Fruit fly (Drosophila melanogaster) whole organism, embryonic: ENCODE data around the gene CG5326.

ENCODE experiments used
- Atf-2 ChIP-seq: fragments of 200-800 bp; sonication (Bioruptor generic); optimal IDR thresholded peaks from 2 replicates; lab custom pipeline; 2016; ENCODE audit warnings: missing biosample characterization, missing genetic modification characterization
- CG10366 ChIP-seq: fragments of 200-800 bp; sonication (Bioruptor generic); IDR thresholded peaks from 2 replicates; pipeline ENCODE4 v1.3.6; 2022; ENCODE audit warnings: missing biosample characterization, missing genetic modification characterization
- CG11695 ChIP-seq: fragments of 200-800 bp; sonication (Bioruptor generic); IDR thresholded peaks from 3 replicates; pipeline ENCODE4 v1.3.6; 2022; ENCODE audit warnings: missing biosample characterization, missing genetic modification characterization
- CG12744 ChIP-seq: fragments of 200-800 bp; sonication (Bioruptor generic); optimal IDR thresholded peaks from 2 replicates; lab custom pipeline; 2016; ENCODE audit warnings: missing biosample characterization, missing genetic modification characterization
- CG12769 ChIP-seq: fragments of 200-800 bp; sonication (Bioruptor generic); optimal IDR thresholded peaks from 2 replicates; lab custom pipeline; 2019; ENCODE audit warnings: missing biosample characterization, mild to moderate bottlenecking, missing genetic modification characterization, moderate library complexity
- CG15696 ChIP-seq: fragments of 200-800 bp; sonication (Bioruptor generic); optimal IDR thresholded peaks from 2 replicates; lab custom pipeline; 2019; ENCODE audit warnings: missing biosample characterization, mild to moderate bottlenecking, missing genetic modification characterization, moderate library complexity
- CG1602 ChIP-seq: fragments of 200-800 bp; sonication (Bioruptor generic); optimal IDR thresholded peaks from 3 replicates; lab custom pipeline; 2016; ENCODE audit warnings: missing biosample characterization, missing genetic modification characterization
- CG16779 ChIP-seq: fragments of 200-800 bp; sonication (Bioruptor generic); IDR thresholded peaks from 2 replicates; pipeline ENCODE4 v1.3.6; 2022; ENCODE audit warnings: missing biosample characterization, missing genetic modification characterization
- CG17186 ChIP-seq: fragments of 200-800 bp; sonication (Bioruptor generic); optimal IDR thresholded peaks from 3 replicates; lab custom pipeline; 2017; ENCODE audit warnings: missing biosample characterization, missing genetic modification reagents, missing genetic modification characterization
- CG17385 ChIP-seq: fragments of 200-800 bp; sonication (Bioruptor generic); optimal IDR thresholded peaks from 3 replicates; lab custom pipeline; 2018; ENCODE audit warnings: missing biosample characterization, mild to moderate bottlenecking, missing genetic modification characterization
- CG18011 ChIP-seq: fragments of 200-800 bp; sonication (Bioruptor generic); optimal IDR thresholded peaks from 2 replicates; lab custom pipeline; 2017; ENCODE audit warnings: missing biosample characterization, missing genetic modification characterization, mild to moderate bottlenecking, moderate library complexity, missing genotype
- CG2116 ChIP-seq: fragments of 200-800 bp; sonication (Bioruptor generic); optimal IDR thresholded peaks from 3 replicates; lab custom pipeline; 2018; ENCODE audit warnings: missing biosample characterization, mild to moderate bottlenecking, missing genetic modification characterization
- CG2678 ChIP-seq: fragments of 200-800 bp; sonication (Bioruptor generic); optimal IDR thresholded peaks from 3 replicates; lab custom pipeline; 2019; ENCODE audit warnings: missing biosample characterization, mild to moderate bottlenecking, missing genetic modification characterization, moderate library complexity
- CG32532 ChIP-seq: fragments of 200-800 bp; sonication (Bioruptor generic); IDR thresholded peaks from 2 replicates; pipeline ENCODE4 v1.3.6; 2022; ENCODE audit warnings: missing biosample characterization, missing genetic modification characterization
- CG34376 ChIP-seq: fragments of 200-800 bp; sonication (Bioruptor generic); optimal IDR thresholded peaks from 2 replicates; lab custom pipeline; 2018; ENCODE audit warnings: missing biosample characterization, mild to moderate bottlenecking, missing genetic modification characterization
- CG3726 ChIP-seq: fragments of 200-800 bp; sonication (Bioruptor generic); IDR thresholded peaks from 3 replicates; pipeline ENCODE4, ENCODE4 v1.3.6; 2022; ENCODE audit warnings: missing biosample characterization, missing genetic modification characterization
- CG4360 ChIP-seq: fragments of 200-800 bp; sonication (Bioruptor generic); IDR thresholded peaks from 2 replicates; pipeline ENCODE4 v1.3.6; 2022; ENCODE audit warnings: missing biosample characterization, missing genetic modification characterization
- CG4730 ChIP-seq: fragments of 200-800 bp; sonication (Bioruptor generic); IDR thresholded peaks from 2 replicates; pipeline ENCODE4 v1.3.6; 2022; ENCODE audit warnings: missing biosample characterization, missing genetic modification characterization
- CG6689 ChIP-seq: fragments of 200-800 bp; sonication (Bioruptor generic); IDR thresholded peaks from 2 replicates; pipeline ENCODE4 v1.3.6; 2022; ENCODE audit warnings: missing biosample characterization, missing genetic modification characterization
- CG6854 ChIP-seq: fragments of 200-800 bp; sonication (Bioruptor generic); optimal IDR thresholded peaks from 3 replicates; lab custom pipeline; 2017; ENCODE audit warnings: missing biosample characterization, mild to moderate bottlenecking, missing genetic modification characterization
- CG7556 ChIP-seq: fragments of 200-800 bp; sonication (Bioruptor generic); optimal IDR thresholded peaks from 2 replicates; lab custom pipeline; 2017; ENCODE audit warnings: missing biosample characterization, mild to moderate bottlenecking, missing genetic modification characterization
- CG9437 ChIP-seq: fragments of 200-800 bp; sonication (Bioruptor generic); optimal IDR thresholded peaks from 2 replicates; lab custom pipeline; 2018; ENCODE audit warnings: missing biosample characterization, mild to moderate bottlenecking, missing genetic modification characterization
- Dip3 ChIP-seq: fragments of 200-800 bp; sonication (Bioruptor generic); optimal IDR thresholded peaks from 3 replicates; lab custom pipeline; 2016; ENCODE audit warnings: missing biosample characterization, missing genetic modification characterization
- Fer1 ChIP-seq: fragments of 200-800 bp; sonication (Bioruptor generic); optimal IDR thresholded peaks from 2 replicates; lab custom pipeline; 2017; ENCODE audit warnings: missing biosample characterization, mild to moderate bottlenecking, missing genetic modification characterization
- HLH3B ChIP-seq: fragments of 200-800 bp; sonication (Bioruptor generic); IDR thresholded peaks from 2 replicates; pipeline ENCODE4 v1.3.6; 2022; ENCODE audit warnings: missing biosample characterization, missing genetic modification characterization
- Hey ChIP-seq: fragments of 200-800 bp; sonication (Bioruptor generic); optimal IDR thresholded peaks from 3 replicates; lab custom pipeline; 2018; ENCODE audit warnings: missing biosample characterization, mild to moderate bottlenecking, missing genetic modification characterization
- Hmr ChIP-seq: fragments of 200-800 bp; sonication (Bioruptor generic); optimal IDR thresholded peaks from 3 replicates; lab custom pipeline; 2017; ENCODE audit warnings: mild to moderate bottlenecking, missing biosample characterization, missing genetic modification reagents, missing genetic modification characterization
- Hr51 ChIP-seq, 2 experiments: fragments of 200-800 bp; sonication (Bioruptor generic); optimal IDR thresholded peaks; 2 replicates in 1 of 2; 3 replicates in 1 of 2; lab custom pipeline; 2016 to 2018; ENCODE audit warnings: missing biosample characterization in 2 of 2, missing genetic modification characterization in 2 of 2, mild to moderate bottlenecking in 1 of 2, moderate library complexity in 1 of 2
- Med ChIP-seq: fragments of 200-800 bp; sonication (Bioruptor generic); peaks from one replicate; lab custom pipeline; 2016; ENCODE audit warnings: missing biosample characterization, missing genetic modification characterization, mild to moderate bottlenecking, inconsistent platforms, moderate library complexity
- Mes4 ChIP-seq: fragments of 200-800 bp; sonication (Bioruptor generic); optimal IDR thresholded peaks from 2 replicates; lab custom pipeline; 2016; ENCODE audit warnings: missing biosample characterization, missing genetic modification characterization
- Rfx ChIP-seq: fragments of 200-800 bp; sonication (Bioruptor generic); IDR thresholded peaks from 2 replicates; pipeline ENCODE4 v1.3.6; 2022; ENCODE audit warnings: missing biosample characterization, missing genetic modification characterization
- Trl ChIP-seq, 3 experiments: fragments of >200 bp in 2 of 3; fragments of 200-800 bp in 1 of 3; sonication (Bioruptor generic) in 1 of 3; optimal IDR thresholded peaks; 2 replicates in 1 of 3; 3 replicates in 2 of 3; lab custom pipeline; 2016 to 2017; ENCODE audit warnings: missing biosample characterization in 1 of 3, missing genetic modification characterization in 1 of 3
- caup ChIP-seq: fragments of 200-800 bp; sonication (Bioruptor generic); optimal IDR thresholded peaks from 3 replicates; lab custom pipeline; 2017; ENCODE audit warnings: missing biosample characterization, mild to moderate bottlenecking, missing genetic modification characterization, moderate library complexity; ENCODE audit not compliant: severe bottlenecking
- cg ChIP-seq: fragments of 200-800 bp; sonication (Bioruptor generic); optimal IDR thresholded peaks from 3 replicates; lab custom pipeline; 2019; ENCODE audit warnings: missing biosample characterization, mild to moderate bottlenecking, missing genetic modification characterization, moderate library complexity
- cwo ChIP-seq: fragments of 200-800 bp; sonication (Bioruptor generic); optimal IDR thresholded peaks from 3 replicates; lab custom pipeline; 2017; ENCODE audit warnings: missing biosample characterization, missing genetic modification characterization, mild to moderate bottlenecking, moderate library complexity, missing genetic modification reagents
- exex ChIP-seq: fragments of 200-800 bp; sonication (Bioruptor generic); optimal IDR thresholded peaks from 4 replicates; lab custom pipeline; 2018; ENCODE audit warnings: missing biosample characterization, mild to moderate bottlenecking, missing genetic modification characterization, moderate library complexity
- fd3F ChIP-seq: fragments of 200-800 bp; sonication (Bioruptor generic); optimal IDR thresholded peaks from 2 replicates; lab custom pipeline; 2018; ENCODE audit warnings: missing biosample characterization, mild to moderate bottlenecking, missing genetic modification characterization, moderate library complexity
- grn ChIP-seq: fragments of 200-800 bp; sonication (Bioruptor generic); optimal IDR thresholded peaks from 3 replicates; lab custom pipeline; 2017; ENCODE audit warnings: missing biosample characterization, missing genetic modification characterization
- gsb-n ChIP-seq: fragments of 200-800 bp; sonication (Bioruptor generic); optimal IDR thresholded peaks from 3 replicates; lab custom pipeline; 2018; ENCODE audit warnings: missing biosample characterization, mild to moderate bottlenecking, missing genetic modification characterization
- hbn ChIP-seq: fragments of 200-800 bp; sonication (Bioruptor generic); IDR thresholded peaks from 2 replicates; pipeline ENCODE4 v1.3.6; 2022; ENCODE audit warnings: missing biosample characterization, missing genetic modification characterization; ENCODE audit not compliant: partially characterized antibody
- hkb ChIP-seq, 2 experiments: fragments of 200-800 bp in 1 of 2; fragments of >200 bp in 1 of 2; sonication (Bioruptor generic) in 1 of 2; IDR thresholded peaks in 1 of 2; optimal IDR thresholded peaks in 1 of 2; 2 replicates each; pipeline versions ENCODE4 v1.3.6 to Lab custom; 2017 to 2022; ENCODE audit warnings: missing biosample characterization in 1 of 2, missing genetic modification characterization in 1 of 2
- jing ChIP-seq: fragments of 200-800 bp; sonication (Bioruptor generic); optimal IDR thresholded peaks from 2 replicates; lab custom pipeline; 2018; ENCODE audit warnings: missing biosample characterization, mild to moderate bottlenecking, missing genetic modification characterization
- knrl ChIP-seq: fragments of 200-800 bp; sonication (Bioruptor generic); IDR thresholded peaks from 3 replicates; pipeline ENCODE4 v1.3.6; 2022; ENCODE audit warnings: missing biosample characterization, missing genetic modification characterization; ENCODE audit not compliant: partially characterized antibody
- maf-S ChIP-seq: fragments of 200-800 bp; sonication (Bioruptor generic); optimal IDR thresholded peaks from 2 replicates; lab custom pipeline; 2016; ENCODE audit warnings: missing biosample characterization, missing genetic modification characterization
- onecut ChIP-seq: fragments of 200-800 bp; sonication (Bioruptor generic); IDR thresholded peaks from 2 replicates; pipeline ENCODE4 v1.3.6; 2022; ENCODE audit warnings: missing biosample characterization, missing genetic modification characterization
- seq ChIP-seq: fragments of 200-800 bp; sonication (Bioruptor generic); IDR thresholded peaks from 2 replicates; pipeline ENCODE4 v1.3.6; 2022; ENCODE audit warnings: missing biosample characterization, missing genetic modification characterization
- sob ChIP-seq: fragments of 200-800 bp; sonication (Bioruptor generic); IDR thresholded peaks from 2 replicates; pipeline ENCODE4 v1.3.6; 2022; ENCODE audit warnings: missing biosample characterization, missing genetic modification characterization
- sug ChIP-seq: fragments of 200-800 bp; optimal IDR thresholded peaks from 2 replicates; lab custom pipeline; 2019; ENCODE audit warnings: missing biosample characterization, mild to moderate bottlenecking, missing genetic modification characterization, moderate library complexity
- tap ChIP-seq: fragments of 200-800 bp; optimal IDR thresholded peaks from 3 replicates; lab custom pipeline; 2019; ENCODE audit warnings: missing biosample characterization, mild to moderate bottlenecking, missing genetic modification characterization, moderate library complexity
- vfl ChIP-seq: fragments of 200-800 bp; sonication (Bioruptor generic); optimal IDR thresholded peaks from 2 replicates; lab custom pipeline; 2016; ENCODE audit warnings: missing biosample characterization, missing genetic modification characterization
- wdn ChIP-seq: fragments of 200-800 bp; sonication (Bioruptor generic); IDR thresholded peaks from 2 replicates; pipeline ENCODE4 v1.3.6; 2022; ENCODE audit warnings: missing biosample characterization, missing genetic modification characterization

The CG5326 gene

dm6 chr3R:22522042-22522441 is 17.7 kb downstream of the CG5326 start:
- TF ChIP-seq CG12744 (GFP tag; lab: Kevin White, UChicago) (no peak), Trl (optimal IDR thresholded peaks at IDR 0.05; lab: Kevin White, UChicago) (no peak), Trl (GFP tag; optimal IDR thresholded peaks at IDR 0.05; lab: Kevin White, UChicago) (no peak), Atf-2 (GFP tag; lab: Kevin White, UChicago) (no peak), CG12769 (tag; lab: Kevin White, UChicago) (no peak), Hmr (no peak), CG4730 (GFP tag; lab: Robert Waterston, UW) (no peak), CG2678 (no peak), Dip3 (no peak), Mes4 (GFP tag; lab: Kevin White, UChicago) (no peak), CG6689 (GFP tag; lab: Robert Waterston, UW) (no peak), onecut (no peak), jing (no peak), HLH3B (GFP tag; lab: Robert Waterston, UW) (no peak), grn (GFP tag; lab: Kevin White, UChicago) (no peak), CG32532 (GFP tag; lab: Robert Waterston, UW) (no peak), CG16779 (GFP tag; lab: Robert Waterston, UW) (no peak), CG3726 (GFP tag; lab: Robert Waterston, UW) (no peak), sob (GFP tag; lab: Robert Waterston, UW) (no peak), CG2116 (no peak), CG15696 (no peak), exex (tag; lab: Kevin White, UChicago) (peak; percentile 86), Rfx (GFP tag; lab: Robert Waterston, UW) (0 out of 2 replicates have a peak, but pooled peaks have one; percentile 7), vfl (GFP tag; lab: Kevin White, UChicago) (no peak), cg (no peak), Med (GFP tag; lab: Kevin White, UChicago) (peak; percentile 68), CG11695 (GFP tag; lab: Robert Waterston, UW) (no peak), CG17186 (GFP tag; lab: Kevin White, UChicago) (no peak), hkb (optimal IDR thresholded peaks at IDR 0.05; lab: Kevin White, UChicago) (no peak), hkb (GFP tag; IDR thresholded peaks at IDR 0.05; lab: Robert Waterston, UW) (no peak), tap (tag; lab: Kevin White, UChicago) (no peak), caup (GFP tag; lab: Kevin White, UChicago) (no peak), Hr51 (GFP tag; optimal IDR thresholded peaks at IDR 0.05; lab: Kevin White, UChicago) (no peak), Hey (tag; lab: Kevin White, UChicago) (peak; percentile 4), wdn (no peak), cwo (GFP tag; lab: Kevin White, UChicago) (peak; percentile 46), CG34376 (GFP tag; lab: Kevin White, UChicago) (peak; percentile 7), fd3F (GFP tag; lab: Kevin White, UChicago) (no peak), knrl (GFP tag; lab: Robert Waterston, UW) (no peak), gsb-n (tag; lab: Kevin White, UChicago) (no peak), CG18011 (GFP tag; lab: Kevin White, UChicago) (no peak), sug (tag; lab: Kevin White, UChicago) (peak; percentile 63), CG10366 (GFP tag; lab: Robert Waterston, UW) (no peak), CG1602 (no peak), CG17385 (GFP tag; lab: Kevin White, UChicago) (no peak), CG4360 (GFP tag; lab: Robert Waterston, UW) (no peak), maf-S (GFP tag; lab: Kevin White, UChicago) (no peak), CG6854 (GFP tag; lab: Kevin White, UChicago) (no peak), seq (GFP tag; lab: Robert Waterston, UW) (no peak), hbn (GFP tag; lab: Robert Waterston, UW) (no peak), CG9437 (GFP tag; lab: Kevin White, UChicago) (no peak), Fer1 (GFP tag; lab: Kevin White, UChicago) (no peak), CG7556 (GFP tag; lab: Kevin White, UChicago) (no peak)
